Worm (Caenorhabditis elegans): ENCODE results near the gene txt-18.

ce11 chrII:6320655-6321388 lies 23.1 kb upstream of the txt-18 start, which contains the start of gene efr-3:
- TF ChIP-seq klf-2 (GFP tag; conservative IDR thresholded peaks at IDR 0.05): no peak
- TF ChIP-seq med-1 (GFP tag; optimal IDR thresholded peaks at IDR 0.05; ENCODE audit: insufficient read depth): no peak

All from whole organism, midembryonic.